Worm (Caenorhabditis elegans) whole organism, L3 larva: ENCODE results near the gene F19B10.4.

ENCODE experiments used
- R02D3.7 ChIP-seq: fragments of 150-350 bp; optimal IDR thresholded peaks from 2 replicates; lab custom pipeline; 2014; ENCODE audit warnings: missing biosample characterization, missing genetic modification characterization
- ama-1 ChIP-seq: fragments of 150-350 bp; optimal IDR thresholded peaks from 2 replicates; lab custom pipeline; 2018
- ceh-16 ChIP-seq: sonication (generic microtip); optimal IDR thresholded peaks from 2 replicates; lab custom pipeline; 2017; ENCODE audit warnings: missing biosample characterization, missing genetic modification characterization
- ceh-82 ChIP-seq: fragments of 150-350 bp; optimal IDR thresholded peaks from 2 replicates; lab custom pipeline; 2014; ENCODE audit warnings: missing biosample characterization, missing genetic modification characterization
- ceh-9 ChIP-seq: sonication (generic microtip); optimal IDR thresholded peaks from 2 replicates; lab custom pipeline; 2018; ENCODE audit warnings: missing biosample characterization, missing genetic modification characterization
- daf-12 ChIP-seq: fragments of 150-350 bp; optimal IDR thresholded peaks from 2 replicates; lab custom pipeline; 2014; ENCODE audit warnings: missing biosample characterization, missing genetic modification reagents, missing genetic modification characterization
- egl-27 ChIP-seq: sonication (generic microtip); optimal IDR thresholded peaks from 4 replicates; lab custom pipeline; 2017; ENCODE audit warnings: missing biosample characterization, missing genetic modification reagents, missing genetic modification characterization
- elt-1 ChIP-seq: fragments of 150-350 bp; optimal IDR thresholded peaks from 2 replicates; lab custom pipeline; 2014; ENCODE audit warnings: missing biosample characterization, missing genetic modification characterization
- eor-1 ChIP-seq, 2 experiments: fragments of 150-350 bp; optimal IDR thresholded peaks; 2 replicates each; lab custom pipeline; 2014 to 2018; ENCODE audit warnings: missing biosample characterization in 2 of 2, missing genetic modification characterization in 2 of 2
- fkh-10 ChIP-seq: sonication (generic microtip); optimal IDR thresholded peaks from 2 replicates; lab custom pipeline; 2017; ENCODE audit warnings: missing biosample characterization, missing genetic modification reagents, missing genetic modification characterization
- fkh-2 ChIP-seq: fragments of 150-350 bp; optimal IDR thresholded peaks from 2 replicates; lab custom pipeline; 2014; ENCODE audit warnings: missing biosample characterization, missing genetic modification reagents, missing genetic modification characterization
- hmg-11 ChIP-seq: sonication (generic microtip); optimal IDR thresholded peaks from 2 replicates; lab custom pipeline; 2016; ENCODE audit warnings: missing genetic modification characterization, missing compliant biosample characterization
- jun-1 ChIP-seq: fragments of 150-350 bp; optimal IDR thresholded peaks from 2 replicates; lab custom pipeline; 2014; ENCODE audit warnings: missing biosample characterization, missing genetic modification reagents, missing genetic modification characterization
- lin-39 ChIP-seq: fragments of 150-350 bp; optimal IDR thresholded peaks from 2 replicates; lab custom pipeline; 2018; ENCODE audit warnings: missing biosample characterization, missing genetic modification reagents, missing genetic modification characterization
- lsy-12 ChIP-seq: sonication (generic microtip); optimal IDR thresholded peaks from 2 replicates; lab custom pipeline; 2016; ENCODE audit warnings: mild to moderate bottlenecking, missing genetic modification characterization, missing compliant biosample characterization
- mdl-1 ChIP-seq: fragments of 150-350 bp; optimal IDR thresholded peaks from 2 replicates; lab custom pipeline; 2014; ENCODE audit warnings: missing biosample characterization, missing genetic modification characterization
- mml-1 ChIP-seq: fragments of 150-350 bp; sonication (generic microtip); optimal IDR thresholded peaks from 3 replicates; lab custom pipeline; 2014; ENCODE audit warnings: missing biosample characterization, missing genetic modification characterization
- nfya-1 ChIP-seq: sonication (generic microtip); optimal IDR thresholded peaks from 2 replicates; lab custom pipeline; 2017; ENCODE audit warnings: missing genetic modification characterization, mild to moderate bottlenecking, missing compliant biosample characterization, antibody characterized with exemption, moderate library complexity; ENCODE audit not compliant: insufficient read depth
- nhr-11 ChIP-seq: fragments of 150-350 bp; optimal IDR thresholded peaks from 2 replicates; lab custom pipeline; 2014; ENCODE audit warnings: missing biosample characterization, missing genetic modification characterization
- nhr-25 ChIP-seq: sonication (generic microtip); optimal IDR thresholded peaks from 2 replicates; lab custom pipeline; 2017; ENCODE audit warnings: missing biosample characterization, missing genetic modification characterization
- nhr-28 ChIP-seq: fragments of 150-350 bp; optimal IDR thresholded peaks from 2 replicates; lab custom pipeline; 2014; ENCODE audit warnings: missing biosample characterization, missing genetic modification characterization
- nhr-43 ChIP-seq: sonication (generic microtip); optimal IDR thresholded peaks from 2 replicates; lab custom pipeline; 2016; ENCODE audit warnings: mild to moderate bottlenecking, missing genetic modification characterization, missing compliant biosample characterization; ENCODE audit not compliant: poor library complexity, severe bottlenecking
- nhr-67 ChIP-seq: fragments of 150-350 bp; optimal IDR thresholded peaks from 2 replicates; lab custom pipeline; 2014; ENCODE audit warnings: missing biosample characterization, missing genetic modification characterization
- nhr-76 ChIP-seq: fragments of 150-350 bp; sonication (generic microtip); optimal IDR thresholded peaks from 5 replicates; lab custom pipeline; 2014; ENCODE audit warnings: missing biosample characterization, missing genetic modification characterization
- nhr-77 ChIP-seq: fragments of 150-350 bp; optimal IDR thresholded peaks from 2 replicates; lab custom pipeline; 2014; ENCODE audit warnings: missing biosample characterization, missing genetic modification characterization
- pha-4 ChIP-seq: fragments of 150-350 bp; optimal IDR thresholded peaks from 2 replicates; lab custom pipeline; 2014; ENCODE audit warnings: missing biosample characterization, missing genetic modification reagents, missing genetic modification characterization
- pqm-1 ChIP-seq: fragments of 150-350 bp; optimal IDR thresholded peaks from 2 replicates; lab custom pipeline; 2017; ENCODE audit warnings: missing biosample characterization, missing genetic modification characterization, inconsistent platforms
- sea-2 ChIP-seq: fragments of 150-350 bp; sonication (generic microtip); optimal IDR thresholded peaks from 4 replicates; lab custom pipeline; 2014; ENCODE audit warnings: missing biosample characterization, missing genetic modification reagents, missing genetic modification characterization
- skn-1 ChIP-seq: fragments of 150-350 bp; optimal IDR thresholded peaks from 2 replicates; lab custom pipeline; 2014; ENCODE audit warnings: missing biosample characterization, missing genetic modification characterization
- snpc-4 ChIP-seq: fragments of 150-350 bp; optimal IDR thresholded peaks from 2 replicates; lab custom pipeline; 2014; ENCODE audit warnings: missing biosample characterization, missing genetic modification characterization
- tbx-2 ChIP-seq: sonication (generic microtip); optimal IDR thresholded peaks from 2 replicates; lab custom pipeline; 2016; ENCODE audit warnings: mild to moderate bottlenecking, missing genetic modification characterization, missing compliant biosample characterization
- unc-62 ChIP-seq: fragments of 150-350 bp; sonication (generic microtip); optimal IDR thresholded peaks from 4 replicates; lab custom pipeline; 2014; ENCODE audit warnings: missing biosample characterization, missing genetic modification reagents, missing genetic modification characterization
- zag-1 ChIP-seq: fragments of 150-350 bp; optimal IDR thresholded peaks from 2 replicates; lab custom pipeline; 2014; ENCODE audit warnings: missing biosample characterization, missing genetic modification characterization
- ztf-11 ChIP-seq: fragments of 150-350 bp; optimal IDR thresholded peaks from 2 replicates; lab custom pipeline; 2014; ENCODE audit warnings: missing biosample characterization, missing genetic modification characterization

The F19B10.4 gene

DNA sequence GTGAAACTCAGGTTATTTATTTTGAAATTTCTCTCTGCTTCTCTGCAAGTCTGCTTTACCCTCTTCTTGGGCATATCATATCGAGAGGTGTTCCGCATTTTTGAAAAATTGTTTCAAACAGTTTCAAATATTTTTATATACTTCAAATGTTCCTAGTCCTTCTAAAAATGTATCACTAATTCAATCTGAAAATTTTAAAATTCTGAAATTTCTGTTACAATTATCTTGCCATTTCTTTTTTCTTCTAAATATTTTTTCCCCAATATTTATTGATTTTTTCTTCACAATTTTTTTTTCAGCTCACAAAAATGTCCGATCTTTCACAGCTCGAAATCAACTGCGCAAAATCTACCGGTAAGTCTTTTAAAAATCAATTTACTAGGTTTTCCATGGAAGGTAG is at the start of gene F19B10.4:
TSS of gene F19B10.4 (plus strand) at position 301 of the 400 bp plus-strand sequence.
- TF ChIP-seq pqm-1 (no peak), R02D3.7 (tag; lab: Kevin White, UChicago) (no peak), fkh-2 (no peak), nhr-43 (tag; lab: Kevin White, UChicago) (no peak), elt-1 (tag; lab: Kevin White, UChicago) (no peak), nhr-28 (no peak), ceh-82 (tag; lab: Kevin White, UChicago) (no peak), lsy-12 (tag; lab: Kevin White, UChicago) (no peak), nhr-76 (tag; lab: Kevin White, UChicago) (no peak), nhr-67 (no peak), mdl-1 (tag; lab: Kevin White, UChicago) (no peak), ceh-9 (tag; lab: Kevin White, UChicago) (no peak), nhr-25 (tag; lab: Kevin White, UChicago) (no peak), fkh-10 (GFP tag; lab: Kevin White, UChicago) (no peak), ztf-11 (tag; lab: Kevin White, UChicago) (no peak), skn-1 (tag; lab: Kevin White, UChicago) (no peak)

DNA sequence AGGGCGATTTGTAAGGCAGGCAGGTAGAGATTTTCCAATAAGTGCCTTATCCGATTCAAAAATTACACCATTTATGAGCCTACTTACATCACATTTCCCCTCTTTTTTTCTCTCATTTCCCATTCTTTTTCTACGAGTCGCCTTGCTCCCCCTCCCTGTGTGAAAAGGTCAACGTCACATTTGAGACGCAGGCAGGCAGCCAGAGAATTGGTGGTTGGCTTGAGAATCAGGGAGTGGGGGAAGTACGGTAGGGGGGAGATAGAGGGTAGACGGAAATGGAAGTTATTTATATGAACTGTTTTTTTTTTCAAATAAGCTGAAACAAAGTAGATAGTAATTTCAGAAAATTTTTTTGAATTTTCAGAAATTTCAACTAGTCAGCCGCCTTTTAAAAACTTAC is 43.3 kb upstream of the F19B10.4 start:
- peak; percentile 98 for TF ChIP-seq nfya-1 (tag; lab: Kevin White, UChicago)
- no peak for TF ChIP-seq pha-4 (tag; lab: Kevin White, UChicago)

DNA sequence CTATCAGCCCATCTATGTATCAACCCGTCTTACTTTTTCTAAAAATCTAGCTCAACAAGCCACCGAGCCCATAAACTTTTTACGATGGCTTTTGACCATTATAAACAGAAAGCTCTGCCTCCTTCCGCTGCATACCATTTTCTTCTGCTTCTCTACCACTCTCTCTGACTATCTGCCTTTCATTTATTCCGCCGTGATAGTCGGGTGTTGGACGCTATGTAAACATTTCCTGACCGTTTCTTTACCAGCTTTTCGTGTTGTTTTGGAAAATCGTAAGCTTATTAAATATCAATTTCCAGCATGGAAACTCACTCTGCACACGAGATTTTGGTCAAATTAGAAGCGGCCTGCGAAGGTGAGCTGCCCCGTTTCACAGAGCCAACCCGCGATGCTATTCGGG is 42.4 kb upstream of the F19B10.4 start, which contains the start of gene F40E12.1:
TSS of gene F40E12.1 (plus strand) at position 301 of the 400 bp plus-strand sequence.
- TF ChIP-seq nhr-77 (tag; lab: Kevin White, UChicago) (no peak), mml-1 (no peak), egl-27 (tag; lab: Kevin White, UChicago) (no peak), eor-1 (tag; optimal IDR thresholded peaks at IDR 0.05; lab: Kevin White, UChicago) (no peak), nhr-28 (no peak), nhr-25 (tag; lab: Kevin White, UChicago) (no peak)

DNA sequence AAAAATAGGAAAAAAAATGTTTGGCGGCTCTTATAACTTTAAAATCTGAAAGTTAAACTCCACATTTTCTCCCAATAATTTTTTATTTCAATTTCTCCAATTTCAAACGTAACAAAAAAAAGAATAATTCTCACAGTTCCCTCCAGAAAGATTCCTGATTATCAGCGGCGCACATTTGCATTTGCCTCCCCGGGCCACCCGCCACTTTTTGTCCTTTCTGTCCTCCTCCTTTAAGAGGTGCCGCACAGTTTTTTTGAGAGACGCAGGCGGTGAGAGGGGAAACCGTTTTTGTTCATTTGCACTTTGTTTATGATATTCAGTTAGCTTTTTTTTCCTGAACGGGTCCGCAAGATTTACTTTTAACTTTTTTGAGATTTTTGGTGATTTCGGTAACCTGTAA is 39.0 kb upstream of the F19B10.4 start:
- TF ChIP-seq daf-12 (tag; lab: Kevin White, UChicago) (no peak), ceh-82 (tag; lab: Kevin White, UChicago) (no peak), nhr-77 (tag; lab: Kevin White, UChicago) (no peak), ceh-9 (tag; lab: Kevin White, UChicago) (no peak), ztf-11 (tag; lab: Kevin White, UChicago) (no peak), sea-2 (GFP tag; lab: Kevin White, UChicago) (no peak), unc-62 (GFP tag; lab: Kevin White, UChicago) (no peak)

DNA sequence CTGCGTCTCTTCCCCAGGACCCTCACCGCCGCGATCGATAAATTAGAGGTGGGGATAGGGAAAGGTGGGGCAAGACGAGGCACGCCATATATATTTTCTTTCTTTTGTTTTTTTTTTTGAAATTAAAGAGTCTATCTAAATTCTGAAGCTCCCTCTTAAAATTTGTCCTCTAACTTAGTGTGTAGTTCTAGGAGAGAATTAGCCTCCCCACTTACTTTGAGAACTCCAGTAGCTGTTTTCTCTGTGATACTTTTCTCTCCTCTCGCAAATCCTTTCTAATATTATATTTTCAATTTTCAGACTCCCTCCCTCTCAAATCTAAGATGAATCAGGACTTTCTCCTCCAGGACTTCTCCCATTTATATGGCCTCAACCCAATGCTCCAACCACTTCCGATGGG is 37.9 kb upstream of the F19B10.4 start, which contains the start of gene M151.7:
TSS of gene M151.7 (plus strand) at position 301 of the 400 bp plus-strand sequence.
- TF ChIP-seq nhr-67 (no peak), nhr-76 (tag; lab: Kevin White, UChicago) (no peak), mml-1 (no peak), lin-39 (tag; lab: Kevin White, UChicago) (no peak), elt-1 (tag; lab: Kevin White, UChicago) (no peak), snpc-4 (tag; lab: Kevin White, UChicago) (no peak), egl-27 (tag; lab: Kevin White, UChicago) (no peak), ztf-11 (tag; lab: Kevin White, UChicago) (no peak), zag-1 (no peak), hmg-11 (tag; lab: Kevin White, UChicago) (no peak), nhr-43 (tag; lab: Kevin White, UChicago) (no peak), nhr-11 (tag; lab: Kevin White, UChicago) (no peak), nhr-77 (tag; lab: Kevin White, UChicago) (no peak), tbx-2 (tag; lab: Kevin White, UChicago) (no peak), fkh-10 (GFP tag; lab: Kevin White, UChicago) (no peak), ama-1 (lab: Kevin White, UChicago) (no peak), fkh-2 (no peak), jun-1 (tag; lab: Kevin White, UChicago) (no peak), ceh-16 (no peak)
